Fruit fly (Drosophila melanogaster) whole organism, embryonic: Measurements from ENCODE around the gene CG32459.

Experiments used
- Asciz ChIP-seq: fragments of 200-800 bp; sonication (Bioruptor generic); optimal IDR thresholded peaks from 2 replicates; lab custom pipeline; 2017; ENCODE audit warnings: missing biosample characterization, mild to moderate bottlenecking, missing genetic modification characterization, missing genetic modification reagents
- CG10209 ChIP-seq: fragments of 200-800 bp; sonication (Bioruptor generic); optimal IDR thresholded peaks from 3 replicates; lab custom pipeline; 2017; ENCODE audit warnings: missing biosample characterization, mild to moderate bottlenecking, missing genetic modification characterization, missing genetic modification reagents
- CG10274 ChIP-seq: fragments of 200-800 bp; sonication (Bioruptor generic); optimal IDR thresholded peaks from 3 replicates; lab custom pipeline; 2017; ENCODE audit warnings: missing biosample characterization, mild to moderate bottlenecking, missing genetic modification characterization
- CG10565 ChIP-seq: fragments of 200-800 bp; sonication (Bioruptor generic); optimal IDR thresholded peaks from 3 replicates; lab custom pipeline; 2016; ENCODE audit warnings: missing biosample characterization, mild to moderate bottlenecking, missing genetic modification characterization
- CG11085 ChIP-seq: fragments of 200-800 bp; sonication (Bioruptor generic); IDR thresholded peaks from 2 replicates; pipeline ENCODE4 v1.3.6; 2022; ENCODE audit warnings: missing biosample characterization, missing genetic modification characterization
- CG12104 ChIP-seq: fragments of 200-800 bp; sonication (Bioruptor generic); optimal IDR thresholded peaks from 3 replicates; lab custom pipeline; 2016; ENCODE audit warnings: missing biosample characterization, missing genetic modification characterization
- CG12236 ChIP-seq: fragments of 200-800 bp; sonication (Bioruptor generic); optimal IDR thresholded peaks from 2 replicates; lab custom pipeline; 2016; ENCODE audit warnings: missing biosample characterization, missing genetic modification characterization
- CG12769 ChIP-seq: fragments of 200-800 bp; sonication (Bioruptor generic); optimal IDR thresholded peaks from 2 replicates; lab custom pipeline; 2019; ENCODE audit warnings: missing biosample characterization, mild to moderate bottlenecking, missing genetic modification characterization, moderate library complexity
- CG13287 ChIP-seq: fragments of 200-800 bp; sonication (Bioruptor generic); IDR thresholded peaks from 2 replicates; pipeline ENCODE4 v1.3.6; 2022; ENCODE audit warnings: missing biosample characterization, missing genetic modification characterization; ENCODE audit not compliant: partially characterized antibody
- CG14441 ChIP-seq: fragments of 200-800 bp; sonication (Bioruptor generic); IDR thresholded peaks from 2 replicates; pipeline ENCODE4 v1.3.6; 2022; ENCODE audit warnings: missing biosample characterization, missing genetic modification characterization
- CG14965 ChIP-seq: fragments of 200-800 bp; sonication (Bioruptor generic); optimal IDR thresholded peaks from 2 replicates; lab custom pipeline; 2016; ENCODE audit warnings: missing biosample characterization, missing genetic modification characterization, borderline replicate concordance
- CG15601 ChIP-seq: fragments of 200-800 bp; sonication (Bioruptor generic); optimal IDR thresholded peaks from 3 replicates; lab custom pipeline; 2019; ENCODE audit warnings: missing biosample characterization, mild to moderate bottlenecking, missing genetic modification characterization, moderate library complexity
- CG17361 ChIP-seq: fragments of 200-800 bp; sonication (Bioruptor generic); IDR thresholded peaks from 3 replicates; pipeline ENCODE4 v1.3.6; 2022; ENCODE audit warnings: missing biosample characterization, missing genetic modification characterization
- CG17802 ChIP-seq: fragments of 200-800 bp; sonication (Bioruptor generic); optimal IDR thresholded peaks from 2 replicates; lab custom pipeline; 2018; ENCODE audit warnings: missing biosample characterization, mild to moderate bottlenecking, missing genetic modification characterization, moderate library complexity
- CG18262 ChIP-seq: fragments of 200-800 bp; optimal IDR thresholded peaks from 3 replicates; lab custom pipeline; 2019; ENCODE audit warnings: missing biosample characterization, mild to moderate bottlenecking, missing genetic modification characterization, moderate library complexity
- CG18619 ChIP-seq: fragments of 200-800 bp; sonication (Bioruptor generic); optimal IDR thresholded peaks from 3 replicates; lab custom pipeline; 2017; ENCODE audit warnings: missing biosample characterization, mild to moderate bottlenecking, missing genetic modification characterization
- CG2712 ChIP-seq: fragments of 200-800 bp; optimal IDR thresholded peaks from 3 replicates; lab custom pipeline; 2019; ENCODE audit warnings: missing biosample characterization, mild to moderate bottlenecking, missing genetic modification characterization, moderate library complexity
- CG6813 ChIP-seq: fragments of 200-800 bp; sonication (Bioruptor generic); optimal IDR thresholded peaks from 2 replicates; lab custom pipeline; 2017; ENCODE audit warnings: missing biosample characterization, missing genetic modification characterization, mild to moderate bottlenecking, moderate library complexity, missing genetic modification reagents
- CG7556 ChIP-seq: fragments of 200-800 bp; sonication (Bioruptor generic); optimal IDR thresholded peaks from 2 replicates; lab custom pipeline; 2017; ENCODE audit warnings: missing biosample characterization, mild to moderate bottlenecking, missing genetic modification characterization
- CoRest ChIP-seq: fragments of 200-800 bp; sonication (Bioruptor generic); optimal IDR thresholded peaks from 3 replicates; lab custom pipeline; 2018; ENCODE audit warnings: missing biosample characterization, mild to moderate bottlenecking, missing genetic modification characterization, moderate library complexity
- D ChIP-seq, 2 experiments: fragments of 200-800 bp in 1 of 2; fragments of >200 bp in 1 of 2; sonication (Bioruptor generic) in 1 of 2; optimal IDR thresholded peaks; 2 replicates in 1 of 2; 3 replicates in 1 of 2; lab custom pipeline; 2017; ENCODE audit warnings: mild to moderate bottlenecking in 1 of 2, missing biosample characterization in 1 of 2, missing genetic modification characterization in 1 of 2, missing genetic modification reagents in 1 of 2
- D19B ChIP-seq: fragments of 200-800 bp; sonication (Bioruptor generic); optimal IDR thresholded peaks from 2 replicates; lab custom pipeline; 2017; ENCODE audit warnings: missing biosample characterization, mild to moderate bottlenecking, missing genetic modification characterization
- Deaf1 ChIP-seq: fragments of 200-800 bp; optimal IDR thresholded peaks from 3 replicates; lab custom pipeline; 2019; ENCODE audit warnings: missing biosample characterization, mild to moderate bottlenecking, missing genetic modification characterization, moderate library complexity
- Dek ChIP-seq: fragments of 200-800 bp; sonication (Bioruptor generic); optimal IDR thresholded peaks from 3 replicates; lab custom pipeline; 2019; ENCODE audit warnings: missing biosample characterization, mild to moderate bottlenecking, missing genetic modification characterization, moderate library complexity
- Dip2 ChIP-seq: fragments of 200-800 bp; sonication (Bioruptor generic); IDR thresholded peaks from 2 replicates; pipeline ENCODE4 v1.3.6; 2022; ENCODE audit warnings: missing biosample characterization, missing genetic modification characterization
- Doc3 ChIP-seq: fragments of 200-800 bp; sonication (Bioruptor generic); IDR thresholded peaks from 3 replicates; pipeline ENCODE4 v1.3.6; 2022; ENCODE audit warnings: missing biosample characterization, missing genetic modification characterization; ENCODE audit not compliant: partially characterized antibody
- GATAe ChIP-seq: fragments of 200-800 bp; sonication (Bioruptor generic); conservative IDR thresholded peaks from 2 replicates; pipeline ENCODE4 v1.3.6; 2022; ENCODE audit warnings: missing biosample characterization, missing genetic modification characterization
- Kr ChIP-seq: fragments of 200-800 bp; sonication (Bioruptor generic); optimal IDR thresholded peaks from 2 replicates; lab custom pipeline; 2017; ENCODE audit warnings: missing biosample characterization, mild to moderate bottlenecking, missing genetic modification characterization
- Mad ChIP-seq: fragments of 200-800 bp; sonication (Bioruptor generic); optimal IDR thresholded peaks from 2 replicates; lab custom pipeline; 2016; ENCODE audit warnings: missing biosample characterization, missing genetic modification characterization
- Poxn ChIP-seq: fragments of 200-800 bp; sonication (Bioruptor generic); IDR thresholded peaks from 2 replicates; pipeline ENCODE4 v1.3.6; 2022; ENCODE audit warnings: missing biosample characterization, missing genetic modification characterization
- Sin3A ChIP-seq: fragments of >200 bp; optimal IDR thresholded peaks from 2 replicates; lab custom pipeline; 2018
- Taf1 ChIP-seq: fragments of 200-800 bp; sonication (Bioruptor generic); IDR thresholded peaks from 2 replicates; pipeline ENCODE4 v1.3.6; 2022; ENCODE audit warnings: missing biosample characterization, missing genetic modification characterization
- btn ChIP-seq: fragments of 200-800 bp; sonication (Bioruptor generic); optimal IDR thresholded peaks from 2 replicates; lab custom pipeline; 2016; ENCODE audit warnings: missing biosample characterization, missing genetic modification characterization
- crc ChIP-seq: fragments of 200-800 bp; sonication (Bioruptor generic); optimal IDR thresholded peaks from 2 replicates; lab custom pipeline; 2016; ENCODE audit warnings: missing biosample characterization, missing genetic modification characterization
- croc ChIP-seq: fragments of 200-800 bp; sonication (Bioruptor generic); conservative IDR thresholded peaks from 3 replicates; pipeline ENCODE4 v1.3.6; 2022; ENCODE audit warnings: missing biosample characterization, missing genetic modification characterization
- dan ChIP-seq: fragments of 200-800 bp; sonication (Bioruptor generic); IDR thresholded peaks from 2 replicates; pipeline ENCODE4 v1.3.6; 2022; ENCODE audit warnings: missing biosample characterization, missing genetic modification characterization
- dati ChIP-seq: fragments of 200-800 bp; sonication (Bioruptor generic); IDR thresholded peaks from 2 replicates; pipeline ENCODE4 v1.3.6; 2022; ENCODE audit warnings: missing biosample characterization, missing genetic modification characterization
- dimm ChIP-seq: fragments of 200-800 bp; sonication (Bioruptor generic); IDR thresholded peaks from 2 replicates; pipeline ENCODE4 v1.3.6; 2022; ENCODE audit warnings: missing biosample characterization, missing genetic modification characterization
- dmrt11E ChIP-seq: fragments of 200-800 bp; sonication (Bioruptor generic); optimal IDR thresholded peaks from 3 replicates; lab custom pipeline; 2018; ENCODE audit warnings: missing biosample characterization, mild to moderate bottlenecking, missing genetic modification characterization, moderate library complexity
- emc ChIP-seq: fragments of 200-800 bp; sonication (Bioruptor generic); optimal IDR thresholded peaks from 2 replicates; lab custom pipeline; 2016; ENCODE audit warnings: missing biosample characterization, missing genetic modification characterization
- ems ChIP-seq: fragments of 200-800 bp; sonication (Bioruptor generic); optimal IDR thresholded peaks from 3 replicates; lab custom pipeline; 2016; ENCODE audit warnings: missing biosample characterization, missing genetic modification characterization
- hkb ChIP-seq, 2 experiments: fragments of 200-800 bp in 1 of 2; fragments of >200 bp in 1 of 2; sonication (Bioruptor generic) in 1 of 2; IDR thresholded peaks in 1 of 2; optimal IDR thresholded peaks in 1 of 2; 2 replicates each; pipeline versions ENCODE4 v1.3.6 to Lab custom; 2017 to 2022; ENCODE audit warnings: missing biosample characterization in 1 of 2, missing genetic modification characterization in 1 of 2
- jigr1 ChIP-seq: fragments of 200-800 bp; sonication (Bioruptor generic); IDR thresholded peaks from 3 replicates; pipeline ENCODE4 v1.3.6; 2022; ENCODE audit warnings: missing biosample characterization, missing genetic modification characterization
- kah ChIP-seq: fragments of 200-800 bp; sonication (Bioruptor generic); optimal IDR thresholded peaks from 2 replicates; lab custom pipeline; 2018; ENCODE audit warnings: missing biosample characterization, mild to moderate bottlenecking, missing genetic modification characterization
- mam ChIP-seq: fragments of 200-800 bp; sonication (Bioruptor generic); optimal IDR thresholded peaks from 3 replicates; lab custom pipeline; 2016; ENCODE audit warnings: missing biosample characterization, missing genetic modification characterization
- nerfin-2 ChIP-seq: fragments of 200-800 bp; sonication (Bioruptor generic); IDR thresholded peaks from 2 replicates; pipeline ENCODE4 v1.3.6; 2022; ENCODE audit warnings: missing biosample characterization, missing genetic modification characterization; ENCODE audit not compliant: partially characterized antibody
- pb ChIP-seq: fragments of 200-800 bp; sonication (Bioruptor generic); optimal IDR thresholded peaks from 3 replicates; lab custom pipeline; 2016; ENCODE audit warnings: missing biosample characterization, missing genetic modification characterization
- sim ChIP-seq: fragments of 200-800 bp; sonication (Bioruptor generic); IDR thresholded peaks from 2 replicates; pipeline ENCODE4 v1.3.6; 2022; ENCODE audit warnings: missing biosample characterization, missing genetic modification characterization
- tll ChIP-seq, 2 experiments: fragments of 200-800 bp in 1 of 2; fragments of >200 bp in 1 of 2; sonication (Bioruptor generic) in 1 of 2; optimal IDR thresholded peaks; 2 replicates each; lab custom pipeline; 2017 to 2019; ENCODE audit warnings: missing biosample characterization in 2 of 2, missing genetic modification characterization in 2 of 2, mild to moderate bottlenecking in 1 of 2, moderate library complexity in 1 of 2
- trem ChIP-seq: fragments of 200-800 bp; optimal IDR thresholded peaks from 3 replicates; lab custom pipeline; 2019; ENCODE audit warnings: missing biosample characterization, mild to moderate bottlenecking, missing genetic modification characterization, moderate library complexity

Gene CG32459

dm6 chr3L:22871845-22872361, 16.0 kb upstream of the CG32459 start, which contains the start of the genes CG11109 and Arf1 (continued):
- peak; percentile 33 for TF ChIP-seq Doc3 (GFP tag; lab: Robert Waterston, UW)
- TF ChIP-seq jigr1, result no peak
- TF ChIP-seq CG12104 (GFP tag; lab: Kevin White, UChicago), result no peak
- TF ChIP-seq hkb (optimal IDR thresholded peaks at IDR 0.05; lab: Kevin White, UChicago), result no peak
- TF ChIP-seq hkb (GFP tag; IDR thresholded peaks at IDR 0.05; lab: Robert Waterston, UW), result no peak
- TF ChIP-seq Deaf1 (tag; lab: Kevin White, UChicago), result no peak
- no peak for TF ChIP-seq CG14965 (GFP tag; lab: Kevin White, UChicago)
- no peak for TF ChIP-seq Dek (tag; lab: Kevin White, UChicago)
- no peak for TF ChIP-seq mam (GFP tag; lab: Kevin White, UChicago)
- TF ChIP-seq CG12769 (tag; lab: Kevin White, UChicago), result peak; percentile 30
- no peak for TF ChIP-seq crc
- peak; percentile 55 for TF ChIP-seq CG13287 (GFP tag; lab: Robert Waterston, UW)
- TF ChIP-seq CG17361 (GFP tag; lab: Robert Waterston, UW), result no peak
- TF ChIP-seq CG10565, result no peak
- no peak for TF ChIP-seq Dip2 (GFP tag; lab: Robert Waterston, UW)
- TF ChIP-seq CG17802, result no peak
- no peak for TF ChIP-seq Asciz (GFP tag; lab: Kevin White, UChicago)
- TF ChIP-seq Mad, result peak; percentile 27
- TF ChIP-seq CG2712 (tag; lab: Kevin White, UChicago), result peak; percentile 13
- TF ChIP-seq dmrt11E (tag; lab: Kevin White, UChicago), result no peak
- TF ChIP-seq CG10274, result no peak
- TF ChIP-seq Poxn (GFP tag; lab: Robert Waterston, UW), result no peak
- no peak for TF ChIP-seq CG18262
- peak; percentile 56; the same call in 1 of the 2 replicates for TF ChIP-seq nerfin-2
- no peak for TF ChIP-seq kah (GFP tag; lab: Kevin White, UChicago)
- TF ChIP-seq btn (GFP tag; lab: Kevin White, UChicago), result no peak
- no peak for TF ChIP-seq CG14441
- no peak for TF ChIP-seq CG15601 (tag; lab: Kevin White, UChicago)
- no peak for TF ChIP-seq CG7556 (GFP tag; lab: Kevin White, UChicago)
- TF ChIP-seq dati, result no peak
- no peak for TF ChIP-seq CG10209
- no peak for TF ChIP-seq croc (GFP tag; lab: Robert Waterston, UW)
- no peak for TF ChIP-seq dan
- no peak for TF ChIP-seq sim
- peak; percentile 39 for TF ChIP-seq trem (tag; lab: Kevin White, UChicago)
- no peak for TF ChIP-seq pb (GFP tag; lab: Kevin White, UChicago)
- no peak for TF ChIP-seq ems (GFP tag; lab: Kevin White, UChicago)
- TF ChIP-seq Taf1 (GFP tag; lab: Robert Waterston, UW), result no peak
- no peak for TF ChIP-seq CG18619 (GFP tag; lab: Kevin White, UChicago)
- TF ChIP-seq Kr (GFP tag; lab: Kevin White, UChicago), result no peak
- no peak for TF ChIP-seq D19B (GFP tag; lab: Kevin White, UChicago)
- no peak for TF ChIP-seq emc (GFP tag; lab: Kevin White, UChicago)
- TF ChIP-seq CG12236 (GFP tag; lab: Kevin White, UChicago), result no peak
- TF ChIP-seq Sin3A (lab: Kevin White, UChicago), result peak; percentile 27
- no peak for TF ChIP-seq tll (GFP tag; optimal IDR thresholded peaks at IDR 0.05; lab: Kevin White, UChicago)
- no peak for TF ChIP-seq CoRest (tag; lab: Kevin White, UChicago)
- TF ChIP-seq CG6813 (GFP tag; lab: Kevin White, UChicago), result no peak
- no peak for TF ChIP-seq D (optimal IDR thresholded peaks at IDR 0.05; lab: Kevin White, UChicago)
- no peak for TF ChIP-seq D (GFP tag; optimal IDR thresholded peaks at IDR 0.05; lab: Kevin White, UChicago)
- no peak for TF ChIP-seq GATAe
- no peak for TF ChIP-seq CG11085 (GFP tag; lab: Robert Waterston, UW)
- TF ChIP-seq dimm, result no peak
